Worm (Caenorhabditis elegans) whole organism, late embryonic: ENCODE results near the gene srbc-22.

Experiments used
- C08G9.2 ChIP-seq: sonication (generic microtip); optimal IDR thresholded peaks from 2 replicates; lab custom pipeline; 2016; ENCODE audit warnings: mild to moderate bottlenecking, missing genetic modification characterization, moderate library complexity, missing compliant biosample characterization
- F13H6.1 ChIP-seq: sonication (generic microtip); optimal IDR thresholded peaks from 2 replicates; lab custom pipeline; 2016; ENCODE audit warnings: missing genetic modification characterization, missing compliant biosample characterization
- K09A11.1 ChIP-seq: sonication (generic microtip); optimal IDR thresholded peaks from 2 replicates; lab custom pipeline; 2017; ENCODE audit warnings: antibody characterized with exemption, mild to moderate bottlenecking, missing genetic modification characterization, missing compliant biosample characterization; ENCODE audit not compliant: insufficient read depth
- ceh-48 ChIP-seq: sonication (generic microtip); optimal IDR thresholded peaks from 2 replicates; lab custom pipeline; 2016; ENCODE audit warnings: missing genetic modification characterization, inconsistent platforms, missing compliant biosample characterization
- elt-2 ChIP-seq: sonication (generic microtip); optimal IDR thresholded peaks from 2 replicates; lab custom pipeline; 2016; ENCODE audit warnings: missing genetic modification reagents, missing genetic modification characterization, missing compliant biosample characterization
- elt-4 ChIP-seq: sonication (generic microtip); optimal IDR thresholded peaks from 2 replicates; lab custom pipeline; 2016; ENCODE audit warnings: missing genetic modification characterization, missing compliant biosample characterization
- nhr-11 ChIP-seq: fragments of 150-350 bp; optimal IDR thresholded peaks from 2 replicates; lab custom pipeline; 2014; ENCODE audit warnings: missing biosample characterization, missing genetic modification characterization
- pha-4 ChIP-seq: fragments of 150-350 bp; optimal IDR thresholded peaks from 2 replicates; lab custom pipeline; 2018; ENCODE audit warnings: missing biosample characterization, missing genetic modification reagents, missing genetic modification characterization
- zip-5 ChIP-seq: sonication (generic microtip); optimal IDR thresholded peaks from 2 replicates; lab custom pipeline; 2016; ENCODE audit warnings: missing genetic modification characterization, missing compliant biosample characterization

- TF ChIP-seq nhr-11 (tag; lab: Kevin White, UChicago) (no peak), elt-2 (tag; lab: Kevin White, UChicago) (no peak), pha-4 (tag; lab: Kevin White, UChicago) (no peak), ceh-48 (tag; lab: Kevin White, UChicago) (no peak), F13H6.1 (no peak), elt-4 (tag; lab: Kevin White, UChicago) (no peak), zip-5 (tag; lab: Kevin White, UChicago) (no peak), K09A11.1 (tag; lab: Kevin White, UChicago) (no peak), C08G9.2 (tag; lab: Kevin White, UChicago) (no peak)
Observed at ce11 chrV:2199594-2199993, 42.7 kb downstream of the srbc-22 start.
